Worm (Caenorhabditis elegans): ENCODE results near the gene T20D3.6.
A peak's percentile ranks its signal among the peaks of the same experiment; 100 is the strongest.

The T20D3.6 gene

DNA sequence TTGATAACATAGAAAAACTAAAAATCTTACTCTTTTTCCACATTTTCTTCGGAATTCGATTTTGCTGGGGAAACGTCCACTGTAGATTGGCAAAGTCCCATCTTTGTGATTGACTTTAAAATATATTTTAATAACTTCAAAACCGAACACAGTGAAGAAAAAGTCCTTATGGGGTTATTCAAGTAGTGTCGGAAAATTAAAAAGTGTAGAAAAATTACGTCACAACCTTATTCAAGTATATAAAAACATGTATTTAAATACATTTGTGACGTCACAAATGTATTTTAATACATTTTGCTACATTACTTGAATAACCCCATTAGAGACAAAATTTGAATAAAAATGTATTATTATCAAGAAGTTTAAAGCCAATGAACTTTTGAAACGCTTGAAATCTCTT lies 26.3 kb downstream of the T20D3.6 start, which contains the start of gene F49C12.7:
Gene F49C12.7 (minus strand): TSS at position 101 of the 400 bp plus-strand sequence.
- TF ChIP-seq zip-8 (tag; optimal IDR thresholded peaks at IDR 0.05), result peak; percentile 89

DNA sequence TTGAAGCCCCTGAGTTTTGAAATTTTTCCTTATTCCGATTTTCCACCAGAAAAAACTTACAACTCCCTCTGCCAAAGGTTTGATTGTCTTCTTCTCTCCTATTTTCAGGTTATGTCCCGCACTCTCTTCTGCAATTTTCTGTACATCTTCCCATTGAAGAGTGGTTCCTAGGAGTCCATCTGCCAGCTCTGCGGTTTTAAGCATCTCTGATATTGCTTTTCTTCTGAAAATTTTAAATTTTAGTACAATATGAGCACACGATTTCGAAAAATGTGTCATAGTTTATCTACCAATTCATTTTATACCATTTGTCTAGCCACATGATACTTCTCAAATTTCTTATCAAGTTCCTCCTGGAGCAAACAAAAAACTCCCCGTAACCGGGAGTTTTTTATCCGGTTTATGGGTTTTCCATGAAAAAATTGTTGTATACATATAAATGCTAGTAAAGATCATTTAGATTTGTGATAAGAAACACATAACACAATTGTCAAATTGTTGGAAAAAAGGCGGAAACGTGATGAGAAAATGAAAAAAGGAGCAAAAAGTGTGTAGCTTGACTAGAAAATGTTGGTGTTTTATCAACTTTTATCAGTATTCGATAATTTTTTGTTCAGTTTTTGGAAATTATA lies 28.1 kb downstream of the T20D3.6 start:
- no peak for TF ChIP-seq hlh-1 (tag; optimal IDR thresholded peaks at IDR 0.05)

DNA sequence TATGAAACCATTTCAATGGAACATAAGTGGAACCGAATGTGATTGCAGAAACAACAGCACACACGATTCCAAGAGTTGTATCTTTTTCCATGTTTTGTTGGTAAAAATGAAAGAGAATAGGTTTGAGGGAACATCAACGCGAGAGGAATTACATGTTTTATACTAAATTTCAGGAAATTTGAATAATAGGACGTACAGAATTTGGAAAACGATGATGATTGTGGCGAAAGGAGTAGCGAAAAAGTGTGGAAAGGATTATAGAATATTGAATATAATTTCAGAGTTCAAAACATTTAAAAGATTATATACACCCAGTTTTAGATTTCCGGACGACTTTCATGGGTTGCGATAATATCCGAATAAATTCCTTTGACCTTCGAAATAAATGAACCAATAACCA lies 30.1 kb downstream of the T20D3.6 start, which contains the start of gene F49C12.6:
Gene F49C12.6 (minus strand): TSS at position 101 of the 400 bp plus-strand sequence.
- TF ChIP-seq unc-62 (GFP tag; optimal IDR thresholded peaks at IDR 0.05) (no peak), nhr-237 (tag; optimal IDR thresholded peaks at IDR 0.05) (no peak), ztf-11 (tag; optimal IDR thresholded peaks at IDR 0.05) (no peak), lin-13 (tag; optimal IDR thresholded peaks at IDR 0.05) (no peak), mls-2 (tag; optimal IDR thresholded peaks at IDR 0.05) (no peak), bed-3 (GFP tag; optimal IDR thresholded peaks at IDR 0.05) (no peak), ceh-43 (GFP tag; optimal IDR thresholded peaks at IDR 0.05) (no peak), nhr-28 (tag; optimal IDR thresholded peaks at IDR 0.05) (no peak), M03D4.4 (tag; optimal IDR thresholded peaks at IDR 0.05) (no peak), flh-1 (GFP tag; optimal IDR thresholded peaks at IDR 0.05) (no peak), tbx-8 (GFP tag; optimal IDR thresholded peaks at IDR 0.05) (no peak), nhr-76 (tag; optimal IDR thresholded peaks at IDR 0.05) (no peak), sptf-1 (tag; optimal IDR thresholded peaks at IDR 0.05) (no peak), pha-4 (tag; optimal IDR thresholded peaks at IDR 0.05) (no peak), zip-8 (tag; optimal IDR thresholded peaks at IDR 0.05) (no peak), cnd-1 (tag; optimal IDR thresholded peaks at IDR 0.05) (no peak)

DNA sequence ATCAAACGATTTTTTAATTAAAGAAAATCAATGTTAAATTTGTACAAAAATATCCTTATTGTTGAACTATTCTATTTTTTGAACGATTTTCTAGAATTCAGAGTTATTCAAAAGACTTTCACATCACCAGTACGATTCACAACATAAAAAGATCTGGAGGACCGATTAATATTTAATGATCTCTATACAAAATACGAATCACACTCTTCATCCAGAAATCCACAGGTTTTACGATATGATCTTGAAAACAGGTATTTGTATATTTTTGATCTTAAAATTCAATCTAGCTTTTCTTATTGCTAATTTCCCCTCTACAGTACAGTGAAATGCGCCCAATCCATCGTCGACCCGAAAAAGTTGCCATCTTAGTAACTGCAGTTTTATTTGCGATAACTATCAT lies 34.5 kb downstream of the T20D3.6 start, which contains the start of gene F49C12.5:
Gene F49C12.5 (plus strand): TSS at position 301 of the 400 bp plus-strand sequence.
- TF ChIP-seq blmp-1 (tag; optimal IDR thresholded peaks at IDR 0.05) (no peak), pha-4 (tag; optimal IDR thresholded peaks at IDR 0.05) (no peak), mls-2 (tag; optimal IDR thresholded peaks at IDR 0.05) (no peak), hlh-1 (tag; optimal IDR thresholded peaks at IDR 0.05) (no peak), drap-1 (GFP tag; optimal IDR thresholded peaks at IDR 0.05) (no peak)

DNA sequence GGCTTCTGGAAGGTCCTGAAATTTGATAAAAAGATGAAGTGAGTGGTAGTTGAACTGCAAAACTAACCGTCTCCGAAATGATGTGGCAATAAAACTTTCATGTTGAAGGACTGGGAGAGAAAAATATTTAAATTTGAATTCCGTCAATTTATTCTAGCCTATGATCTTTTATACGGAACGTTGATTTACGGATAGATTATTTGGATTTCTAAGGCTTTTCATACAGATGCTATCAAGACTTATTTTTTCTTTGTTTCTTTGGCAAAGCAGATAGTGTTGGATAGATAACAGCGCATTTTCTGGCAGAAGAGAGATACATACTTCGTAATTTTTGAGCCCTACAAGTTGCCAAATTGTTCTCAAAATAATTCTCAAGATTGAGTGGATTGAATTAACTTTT lies 35.1 kb downstream of the T20D3.6 start, which contains the start of gene F49C12.4:
Gene F49C12.4 (minus strand): TSS at position 101 of the 400 bp plus-strand sequence.
- TF ChIP-seq flh-1 (GFP tag; optimal IDR thresholded peaks at IDR 0.05) (no peak), elt-1 (tag; optimal IDR thresholded peaks at IDR 0.05; ENCODE audit: borderline replicate concordance, insufficient read depth) (peak; percentile 61)

DNA sequence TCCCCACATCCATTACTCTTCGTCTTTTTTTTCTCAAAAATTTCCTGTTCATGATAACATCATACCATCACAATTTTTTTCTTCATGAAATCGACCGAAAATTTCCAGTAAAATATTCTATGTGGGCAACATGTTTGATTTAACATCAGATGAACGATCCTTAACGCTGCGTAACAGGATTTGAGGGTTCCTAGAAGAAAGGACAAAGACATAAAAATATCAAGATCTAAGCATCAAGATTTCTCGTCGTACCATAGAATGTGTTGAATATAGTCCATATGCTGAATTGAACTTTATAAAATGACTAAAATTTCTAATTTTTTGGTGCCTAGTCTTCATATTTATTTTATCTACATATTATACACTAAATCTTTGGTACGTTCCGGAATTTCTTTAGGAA lies 39.0 kb downstream of the T20D3.6 start, which contains the start of gene F49C12.3:
Gene F49C12.3 (plus strand): TSS at position 301 of the 400 bp plus-strand sequence.
- TF ChIP-seq cnd-1 (tag; optimal IDR thresholded peaks at IDR 0.05), result no peak
- no peak for TF ChIP-seq elt-3 (tag; optimal IDR thresholded peaks at IDR 0.05)
- no peak for TF ChIP-seq mls-2 (tag; optimal IDR thresholded peaks at IDR 0.05)
- TF ChIP-seq snpc-4 (tag; optimal IDR thresholded peaks at IDR 0.05), result no peak
- no peak for TF ChIP-seq nhr-2 (tag; optimal IDR thresholded peaks at IDR 0.05)
- no peak for TF ChIP-seq drap-1 (GFP tag; optimal IDR thresholded peaks at IDR 0.05)
- TF ChIP-seq sptf-1 (tag; optimal IDR thresholded peaks at IDR 0.05), result no peak
- TF ChIP-seq lin-32 (GFP tag; optimal IDR thresholded peaks at IDR 0.05), result no peak
- no peak for TF ChIP-seq ztf-11 (tag; optimal IDR thresholded peaks at IDR 0.05)
- TF ChIP-seq lsy-2 (tag; optimal IDR thresholded peaks at IDR 0.05), result no peak
- TF ChIP-seq unc-62 (GFP tag; optimal IDR thresholded peaks at IDR 0.05), result no peak
- no peak for TF ChIP-seq bed-3 (GFP tag; optimal IDR thresholded peaks at IDR 0.05)
- no peak for TF ChIP-seq nhr-76 (tag; optimal IDR thresholded peaks at IDR 0.05)
- TF ChIP-seq pha-4 (tag; optimal IDR thresholded peaks at IDR 0.05), result no peak
- no peak for TF ChIP-seq unc-39 (tag; optimal IDR thresholded peaks at IDR 0.05)
- no peak for TF ChIP-seq unc-120 (tag; optimal IDR thresholded peaks at IDR 0.05; ENCODE audit: poor library complexity, severe bottlenecking)
- TF ChIP-seq mab-5 (tag; optimal IDR thresholded peaks at IDR 0.05), result no peak
- TF ChIP-seq ham-2 (GFP tag; optimal IDR thresholded peaks at IDR 0.05), result no peak
- no peak for TF ChIP-seq ceh-83 (GFP tag; optimal IDR thresholded peaks at IDR 0.05)

Measured in whole organism, mixed stage, embryonic.